Worm (Caenorhabditis elegans) whole organism, late embryonic: Measurements from ENCODE around the gene Y44A6C.1.

Experiments
- C08G9.2 ChIP-seq: sonication (generic microtip); optimal IDR thresholded peaks from 2 replicates; lab custom pipeline; 2016; ENCODE audit warnings: mild to moderate bottlenecking, missing genetic modification characterization, moderate library complexity, missing compliant biosample characterization
- C38D4.7 ChIP-seq: fragments of 200-800 bp; sonication (Bioruptor generic); optimal IDR thresholded peaks from 2 replicates; lab custom pipeline; 2018; ENCODE audit warnings: mild to moderate bottlenecking, missing genetic modification characterization, moderate library complexity, missing compliant biosample characterization
- F13H6.1 ChIP-seq: sonication (generic microtip); optimal IDR thresholded peaks from 2 replicates; lab custom pipeline; 2016; ENCODE audit warnings: missing genetic modification characterization, missing compliant biosample characterization
- T23F11.4 ChIP-seq: fragments of 200-800 bp; sonication (Bioruptor generic); optimal IDR thresholded peaks from 2 replicates; lab custom pipeline; 2018; ENCODE audit warnings: mild to moderate bottlenecking, missing genetic modification characterization, missing compliant biosample characterization
- ahr-1 ChIP-seq: sonication (generic microtip); optimal IDR thresholded peaks from 2 replicates; lab custom pipeline; 2016; ENCODE audit warnings: missing genetic modification characterization, missing compliant biosample characterization
- ama-1 ChIP-seq: fragments of 150-350 bp; optimal IDR thresholded peaks from 2 replicates; lab custom pipeline; 2014
- ceh-2 ChIP-seq: sonication (generic microtip); optimal IDR thresholded peaks from 2 replicates; lab custom pipeline; 2016; ENCODE audit warnings: missing genotype, missing genetic modification characterization, missing compliant biosample characterization
- ceh-22 ChIP-seq: sonication (generic microtip); optimal IDR thresholded peaks from 2 replicates; lab custom pipeline; 2017; ENCODE audit warnings: missing biosample characterization, missing genetic modification characterization
- ceh-24 ChIP-seq: sonication (generic microtip); optimal IDR thresholded peaks from 2 replicates; lab custom pipeline; 2016; ENCODE audit warnings: mild to moderate bottlenecking, missing genetic modification characterization, missing compliant biosample characterization
- ceh-30 ChIP-seq: fragments of 150-350 bp; optimal IDR thresholded peaks from 2 replicates; lab custom pipeline; 2014; ENCODE audit warnings: missing biosample characterization, missing genetic modification characterization
- ceh-34 ChIP-seq: sonication (generic microtip); optimal IDR thresholded peaks from 2 replicates; lab custom pipeline; 2016; ENCODE audit warnings: mild to moderate bottlenecking, missing genetic modification characterization, missing compliant biosample characterization
- ceh-45 ChIP-seq: fragments of 200-800 bp; sonication (Bioruptor generic); IDR thresholded peaks from 2 replicates; pipeline ENCODE4 v1.3.6; 2022; ENCODE audit warnings: missing genetic modification reagents, missing genetic modification characterization, missing compliant biosample characterization
- ceh-48 ChIP-seq: sonication (generic microtip); optimal IDR thresholded peaks from 2 replicates; lab custom pipeline; 2016; ENCODE audit warnings: missing genetic modification characterization, inconsistent platforms, missing compliant biosample characterization
- ceh-6 ChIP-seq: fragments of 200-800 bp; sonication (Bioruptor generic); optimal IDR thresholded peaks from 2 replicates; lab custom pipeline; 2018; ENCODE audit warnings: mild to moderate bottlenecking, missing genetic modification characterization, missing compliant biosample characterization
- ceh-9 ChIP-seq: sonication (generic microtip); optimal IDR thresholded peaks from 2 replicates; lab custom pipeline; 2016; ENCODE audit warnings: mild to moderate bottlenecking, missing genetic modification characterization, inconsistent platforms, missing compliant biosample characterization
- dmd-4 ChIP-seq: sonication (generic microtip); optimal IDR thresholded peaks from 2 replicates; lab custom pipeline; 2016; ENCODE audit warnings: borderline replicate concordance, missing genetic modification characterization, missing compliant biosample characterization
- dve-1 ChIP-seq: sonication (generic microtip); optimal IDR thresholded peaks from 2 replicates; lab custom pipeline; 2017; ENCODE audit warnings: antibody characterized with exemption, mild to moderate bottlenecking, missing genetic modification characterization, missing compliant biosample characterization
- elt-4 ChIP-seq: sonication (generic microtip); optimal IDR thresholded peaks from 2 replicates; lab custom pipeline; 2016; ENCODE audit warnings: missing genetic modification characterization, missing compliant biosample characterization
- fax-1 ChIP-seq: sonication (generic microtip); optimal IDR thresholded peaks from 2 replicates; lab custom pipeline; 2016; ENCODE audit warnings: missing genotype, missing genetic modification characterization, missing compliant biosample characterization
- fkh-6 ChIP-seq: sonication (generic microtip); optimal IDR thresholded peaks from 2 replicates; lab custom pipeline; 2016; ENCODE audit warnings: missing genetic modification characterization, missing compliant biosample characterization
- hlh-15 ChIP-seq: sonication (generic microtip); optimal IDR thresholded peaks from 2 replicates; lab custom pipeline; 2016; ENCODE audit warnings: missing genetic modification characterization, missing compliant biosample characterization
- hlh-30 ChIP-seq: sonication (generic microtip); optimal IDR thresholded peaks from 2 replicates; lab custom pipeline; 2017; ENCODE audit warnings: antibody characterized with exemption, missing genetic modification characterization, missing compliant biosample characterization; ENCODE audit not compliant: insufficient read depth
- lin-11 ChIP-seq: fragments of 200-800 bp; sonication (Bioruptor generic); optimal IDR thresholded peaks from 2 replicates; lab custom pipeline; 2018; ENCODE audit warnings: mild to moderate bottlenecking, missing genetic modification characterization, missing compliant biosample characterization
- madf-2 ChIP-seq: sonication (generic microtip); optimal IDR thresholded peaks from 2 replicates; lab custom pipeline; 2017; ENCODE audit warnings: missing genetic modification characterization, missing compliant biosample characterization
- nfya-1 ChIP-seq: sonication (generic microtip); optimal IDR thresholded peaks from 2 replicates; lab custom pipeline; 2017; ENCODE audit warnings: missing genetic modification characterization, mild to moderate bottlenecking, missing compliant biosample characterization, antibody characterized with exemption, moderate library complexity
- pag-3 ChIP-seq: sonication (generic microtip); optimal IDR thresholded peaks from 2 replicates; lab custom pipeline; 2016; ENCODE audit warnings: missing compliant biosample characterization, missing genetic modification characterization, borderline replicate concordance
- pax-1 ChIP-seq: fragments of 150-350 bp; optimal IDR thresholded peaks from 2 replicates; lab custom pipeline; 2014; ENCODE audit warnings: missing biosample characterization, missing genetic modification characterization
- ref-2 ChIP-seq: sonication (generic microtip); optimal IDR thresholded peaks from 2 replicates; lab custom pipeline; 2016; ENCODE audit warnings: missing genetic modification characterization, missing compliant biosample characterization
- rnt-1 ChIP-seq: sonication (generic microtip); optimal IDR thresholded peaks from 2 replicates; lab custom pipeline; 2016; ENCODE audit warnings: missing genetic modification characterization, missing compliant biosample characterization
- syd-9 ChIP-seq: sonication (generic microtip); optimal IDR thresholded peaks from 2 replicates; lab custom pipeline; 2016; ENCODE audit warnings: mild to moderate bottlenecking, missing genetic modification characterization, moderate library complexity, missing compliant biosample characterization
- tbx-2 ChIP-seq: sonication (generic microtip); optimal IDR thresholded peaks from 2 replicates; lab custom pipeline; 2016; ENCODE audit warnings: missing genetic modification characterization, missing compliant biosample characterization
- unc-3 ChIP-seq, 2 experiments: fragments of 200-800 bp in 1 of 2; sonication (Bioruptor generic) in 1 of 2; sonication (generic microtip) in 1 of 2; conservative IDR thresholded peaks in 1 of 2; optimal IDR thresholded peaks in 1 of 2; 2 replicates each; pipeline versions ENCODE4 v1.3.6 to Lab custom; 2016 to 2022; ENCODE audit warnings: missing compliant biosample characterization in 2 of 2, missing genetic modification characterization in 2 of 2, missing genetic modification reagents in 1 of 2
- unc-55 ChIP-seq: sonication (generic microtip); optimal IDR thresholded peaks from 2 replicates; lab custom pipeline; 2017; ENCODE audit warnings: missing biosample characterization, missing genetic modification reagents, missing genetic modification characterization
- unc-86 ChIP-seq: sonication (generic microtip); optimal IDR thresholded peaks from 2 replicates; lab custom pipeline; 2016; ENCODE audit warnings: missing genetic modification characterization, missing compliant biosample characterization
- zip-5 ChIP-seq: sonication (generic microtip); optimal IDR thresholded peaks from 2 replicates; lab custom pipeline; 2016; ENCODE audit warnings: missing genetic modification characterization, missing compliant biosample characterization
- ztf-16 ChIP-seq: sonication (generic microtip); optimal IDR thresholded peaks from 2 replicates; lab custom pipeline; 2017; ENCODE audit warnings: missing genetic modification characterization, missing compliant biosample characterization

Y44A6C.1 gene

DNA sequence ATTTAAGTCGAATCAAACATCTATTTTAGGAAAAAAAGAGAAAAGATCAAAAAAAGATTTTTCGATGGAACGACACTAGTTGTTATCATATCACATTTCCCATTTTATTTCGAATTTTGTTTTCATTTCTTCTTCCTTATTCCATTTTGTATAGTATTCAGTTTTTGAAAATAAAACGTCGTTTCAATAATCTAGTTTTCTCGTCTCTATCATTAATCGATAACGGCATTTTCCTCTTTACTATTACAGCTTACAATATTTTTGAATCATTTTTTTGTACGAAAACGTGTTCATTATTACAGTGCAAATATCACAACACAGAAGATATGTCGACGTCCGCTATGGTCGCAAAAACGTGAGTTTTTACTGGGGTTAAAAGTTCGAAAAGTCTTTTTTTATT, at the start of gene Y44A6C.1:
Y44A6C.1 (plus strand) TSS at position 301 of the 400 bp plus-strand sequence.
- TF ChIP-seq C08G9.2 (tag; lab: Kevin White, UChicago) (no peak), ceh-45 (GFP tag; lab: Robert Waterston, UW) (no peak), hlh-30 (tag; lab: Kevin White, UChicago) (no peak), fax-1 (no peak), rnt-1 (tag; lab: Kevin White, UChicago) (no peak), ceh-6 (GFP tag; lab: Kevin White, UChicago) (no peak), ceh-22 (tag; lab: Kevin White, UChicago) (no peak), ceh-34 (tag; lab: Kevin White, UChicago) (no peak), ama-1 (lab: Kevin White, UChicago) (no peak), pax-1 (no peak), fkh-6 (no peak), dmd-4 (tag; lab: Kevin White, UChicago) (no peak), T23F11.4 (no peak), F13H6.1 (tag; lab: Kevin White, UChicago) (no peak), lin-11 (no peak), ceh-30 (tag; lab: Kevin White, UChicago) (no peak), C38D4.7 (GFP tag; lab: Kevin White, UChicago) (no peak), unc-3 (GFP tag; conservative IDR thresholded peaks at IDR 0.05; lab: Robert Waterston, UW) (no peak), unc-3 (tag; optimal IDR thresholded peaks at IDR 0.05; lab: Kevin White, UChicago) (no peak), ceh-24 (tag; lab: Kevin White, UChicago) (no peak), elt-4 (tag; lab: Kevin White, UChicago) (no peak)

- TF ChIP-seq hlh-30 (tag; lab: Kevin White, UChicago) = no peak
- TF ChIP-seq, all 69 proteins: peak for 0
Measured at ce11 chrV:20664930-20665329, 48.8 kb upstream of the Y44A6C.1 start.

- TF ChIP-seq unc-55 (GFP tag; lab: Kevin White, UChicago) (no peak), ceh-2 (tag; lab: Kevin White, UChicago) (no peak), syd-9 (tag; lab: Kevin White, UChicago) (no peak), ztf-16 (tag; lab: Kevin White, UChicago) (no peak), ceh-22 (tag; lab: Kevin White, UChicago) (no peak), unc-86 (tag; lab: Kevin White, UChicago) (no peak), ceh-6 (GFP tag; lab: Kevin White, UChicago) (no peak), ceh-9 (tag; lab: Kevin White, UChicago) (no peak), ahr-1 (tag; lab: Kevin White, UChicago) (no peak), zip-5 (no peak), T23F11.4 (no peak), rnt-1 (tag; lab: Kevin White, UChicago) (no peak), tbx-2 (tag; lab: Kevin White, UChicago) (no peak)
Measured at ce11 chrV:20666905-20667304, 46.8 kb upstream of the Y44A6C.1 start, which contains the start of gene mlt-11. Gene mlt-11 (plus strand): TSS chrV:20667205.

- TF ChIP-seq C08G9.2 (tag; lab: Kevin White, UChicago) = no peak
- no peak for TF ChIP-seq ceh-24 (tag; lab: Kevin White, UChicago)
- TF ChIP-seq tbx-2 (tag; lab: Kevin White, UChicago) = no peak
- no peak for TF ChIP-seq madf-2 (tag; lab: Kevin White, UChicago)
- no peak for TF ChIP-seq pag-3 (tag; lab: Kevin White, UChicago)
- TF ChIP-seq lin-11 = no peak
- no peak for TF ChIP-seq ref-2 (tag; lab: Kevin White, UChicago)
- no peak for TF ChIP-seq ceh-6 (GFP tag; lab: Kevin White, UChicago)
- no peak for TF ChIP-seq hlh-15 (tag; lab: Kevin White, UChicago)
- TF ChIP-seq fkh-6 = no peak
- TF ChIP-seq T23F11.4 = no peak
- no peak for TF ChIP-seq nfya-1 (tag; lab: Kevin White, UChicago)
- TF ChIP-seq dve-1 (tag; lab: Kevin White, UChicago) = no peak
- no peak for TF ChIP-seq F13H6.1 (tag; lab: Kevin White, UChicago)
- no peak for TF ChIP-seq ceh-48
Measured at ce11 chrV:20670625-20671024, 43.1 kb upstream of the Y44A6C.1 start.
